Worm (Caenorhabditis elegans): ENCODE measurements around the gene mltn-11.

The mltn-11 gene

ce11 chrV:16679237-16679636, 43.3 kb downstream of the mltn-11 start, which contains the start of gene srz-103:
srz-103 (minus strand) TSS chrV:16679337.
- TF ChIP-seq W03F9.2 (tag; optimal IDR thresholded peaks at IDR 0.05) (no peak), dao-5 (tag; optimal IDR thresholded peaks at IDR 0.05) (no peak), him-1 (tag; optimal IDR thresholded peaks at IDR 0.05) (no peak)

ce11 chrV:16679981-16680380, 44.0 kb downstream of the mltn-11 start, which contains the start of gene srw-44:
srw-44 (plus strand) TSS chrV:16680281.
- TF ChIP-seq him-1 (tag; optimal IDR thresholded peaks at IDR 0.05) (no peak), W03F9.2 (tag; optimal IDR thresholded peaks at IDR 0.05) (no peak), dao-5 (tag; optimal IDR thresholded peaks at IDR 0.05) (no peak)

ce11 chrV:16682886-16683285, 46.9 kb downstream of the mltn-11 start, which contains the start of gene srw-36:
srw-36 (plus strand) TSS chrV:16683186.
- TF ChIP-seq him-1 (tag; optimal IDR thresholded peaks at IDR 0.05) (no peak), W03F9.2 (tag; optimal IDR thresholded peaks at IDR 0.05) (no peak), dao-5 (tag; optimal IDR thresholded peaks at IDR 0.05) (no peak)

ce11 chrV:16683359-16683758, 47.4 kb downstream of the mltn-11 start:
- no peak for TF ChIP-seq W03F9.2 (tag; optimal IDR thresholded peaks at IDR 0.05)
- TF ChIP-seq dao-5 (tag; optimal IDR thresholded peaks at IDR 0.05), result no peak
- TF ChIP-seq him-1 (tag; optimal IDR thresholded peaks at IDR 0.05), result no peak

- TF ChIP-seq him-1 (tag; optimal IDR thresholded peaks at IDR 0.05) (no peak), dao-5 (tag; optimal IDR thresholded peaks at IDR 0.05) (no peak), W03F9.2 (tag; optimal IDR thresholded peaks at IDR 0.05) (no peak)
Observed at ce11 chrV:16685725-16686124, 49.7 kb downstream of the mltn-11 start, which contains the start of gene srw-43. srw-43 (plus strand) TSS chrV:16686025.

- TF ChIP-seq him-1 (tag; optimal IDR thresholded peaks at IDR 0.05) (no peak), W03F9.2 (tag; optimal IDR thresholded peaks at IDR 0.05) (no peak), dao-5 (tag; optimal IDR thresholded peaks at IDR 0.05) (no peak)
Observed at ce11 chrV:16687227-16687626, 51.2 kb downstream of the mltn-11 start, which contains the start of gene srz-102. srz-102 (plus strand) TSS chrV:16687527.

All from whole organism, L4/young adult.